Worm (Caenorhabditis elegans) whole organism, L4/young adult: ENCODE data around the gene F26G1.1.

Experiments used
- W03F9.2 ChIP-seq: fragments of 150-350 bp; optimal IDR thresholded peaks from 2 replicates; lab custom pipeline; 2014; ENCODE audit warnings: missing biosample characterization, missing genetic modification characterization
- dao-5 ChIP-seq: sonication (generic microtip); optimal IDR thresholded peaks from 2 replicates; lab custom pipeline; 2016; ENCODE audit warnings: missing genotype, missing genetic modification characterization, moderate library complexity, missing compliant biosample characterization
- him-1 ChIP-seq: sonication (generic microtip); optimal IDR thresholded peaks from 2 replicates; lab custom pipeline; 2016; ENCODE audit warnings: missing genotype, missing genetic modification reagents, missing genetic modification characterization, missing compliant biosample characterization

The F26G1.1 gene

DNA sequence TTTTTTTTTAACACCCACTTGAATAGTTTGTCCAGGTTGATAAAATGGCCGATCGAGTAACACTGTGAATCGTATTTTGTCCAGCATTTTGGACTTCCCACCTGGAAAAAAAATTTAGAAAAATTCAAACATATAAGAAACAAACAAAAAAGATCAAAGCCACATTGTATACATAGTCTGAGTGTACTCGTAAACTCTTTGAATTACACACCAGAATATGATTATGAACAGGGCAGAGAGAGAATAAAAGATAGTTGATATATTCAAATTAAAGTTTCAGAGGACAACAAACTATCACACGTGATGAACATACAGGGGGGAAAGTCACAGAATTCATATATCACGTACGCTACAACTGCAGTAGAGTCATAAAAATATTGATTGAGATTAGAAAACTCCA, 25.1 kb upstream of the F26G1.1 start, which contains the start of gene ttm-2:
Gene ttm-2, minus strand, starts transcription at position 101 of the 400 bp plus-strand sequence.
- TF ChIP-seq dao-5 (no peak), W03F9.2 (tag; lab: Kevin White, UChicago) (no peak), him-1 (no peak)

ce11 chrII:4767612-4768011, 23.8 kb upstream of the F26G1.1 start:
- TF ChIP-seq W03F9.2 (tag; lab: Kevin White, UChicago) (no peak), him-1 (no peak), dao-5 (no peak)

DNA sequence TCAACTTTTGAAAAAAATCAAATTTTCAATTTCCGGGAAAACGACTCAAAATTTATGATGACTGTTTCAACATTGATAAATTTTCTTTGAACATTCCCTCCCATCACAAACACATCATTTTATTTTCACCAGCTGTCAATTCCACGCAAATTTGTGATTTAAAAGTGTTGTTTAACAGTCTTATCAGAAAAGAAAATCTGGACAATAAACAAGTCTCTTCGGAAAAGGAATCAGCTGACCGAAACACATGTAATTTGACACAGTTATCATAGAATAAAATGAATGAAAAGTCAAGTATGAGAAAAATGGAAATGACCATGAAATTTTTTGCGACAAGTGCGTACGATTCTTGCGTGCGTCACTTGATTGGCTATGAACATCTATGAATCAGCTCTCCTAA, 22.3 kb upstream of the F26G1.1 start:
- no peak for TF ChIP-seq him-1
- no peak for TF ChIP-seq W03F9.2 (tag; lab: Kevin White, UChicago)
- no peak for TF ChIP-seq dao-5

DNA sequence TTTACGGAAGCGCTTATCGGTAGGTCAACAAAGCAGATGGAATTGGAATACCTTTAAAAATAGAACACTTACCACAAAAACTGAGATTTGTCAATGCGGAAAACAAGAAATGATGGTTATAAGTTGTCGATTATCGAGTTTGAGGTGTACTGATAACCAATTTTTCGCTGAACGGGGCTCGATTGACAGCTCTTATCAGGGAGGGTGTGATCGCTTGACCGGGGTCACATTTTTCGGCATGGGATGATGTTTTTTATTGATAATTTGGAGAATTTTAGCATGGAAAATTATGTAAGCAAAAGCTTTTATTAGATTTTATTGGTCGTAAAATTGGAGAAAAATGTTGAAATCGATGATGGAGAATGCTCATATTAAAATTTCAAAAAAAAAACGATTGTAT, 21.5 kb upstream of the F26G1.1 start:
- TF ChIP-seq W03F9.2 (tag; lab: Kevin White, UChicago) = no peak
- TF ChIP-seq him-1 = no peak
- TF ChIP-seq dao-5 = no peak

ce11 chrII:4771282-4771681, 20.1 kb upstream of the F26G1.1 start, which contains the start of gene F26G1.5:
Gene F26G1.5 (minus strand): TSS chrII:4771382.
- no peak for TF ChIP-seq dao-5
- no peak for TF ChIP-seq him-1
- TF ChIP-seq W03F9.2 (tag; lab: Kevin White, UChicago) = no peak

DNA sequence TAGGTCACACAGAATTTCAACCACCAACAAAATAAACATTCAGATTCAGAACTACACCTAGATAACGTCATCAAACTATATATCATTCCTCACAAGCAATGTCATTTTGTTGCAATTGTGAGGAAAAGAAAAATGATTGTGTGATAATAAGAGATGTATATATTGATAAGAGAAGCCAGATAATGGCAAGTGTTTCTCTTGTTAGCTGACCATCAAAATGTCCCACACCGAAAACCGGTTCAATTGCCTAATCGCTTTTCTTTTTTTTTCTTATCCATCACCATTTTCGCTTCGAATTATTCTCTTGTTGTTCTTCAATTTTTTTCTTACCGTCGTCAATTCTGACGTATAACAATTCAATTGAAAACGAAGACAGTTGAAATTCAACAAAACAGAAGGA, 19.0 kb upstream of the F26G1.1 start:
- TF ChIP-seq dao-5 = no peak
- no peak for TF ChIP-seq him-1
- TF ChIP-seq W03F9.2 (tag; lab: Kevin White, UChicago) = no peak

DNA sequence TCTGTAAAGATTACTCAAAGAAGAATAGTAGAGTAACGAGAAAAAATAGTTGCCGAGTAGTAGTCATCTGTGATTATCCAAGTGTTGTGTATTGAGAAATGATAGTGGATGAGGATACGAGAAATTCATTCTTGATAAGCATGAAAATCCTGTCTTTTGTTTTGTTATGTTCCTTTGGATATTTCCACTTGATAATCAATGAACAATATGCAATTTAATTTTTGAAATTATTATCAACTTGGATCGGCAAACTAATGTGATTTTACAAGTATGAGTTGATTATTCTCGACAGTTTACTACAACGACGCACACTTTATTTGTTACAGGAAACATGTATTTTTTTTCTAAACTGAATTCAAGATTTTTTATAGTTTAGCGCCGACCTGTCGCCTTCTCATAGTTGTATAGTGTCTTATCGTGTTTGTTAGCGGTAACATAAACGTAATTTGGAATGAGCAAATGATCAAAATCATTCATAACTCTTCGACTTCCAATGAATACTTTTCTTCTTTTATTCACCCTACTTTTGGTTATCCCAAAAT, 17.5 kb upstream of the F26G1.1 start, which contains the start of the genes F26G1.9 and F26G1.10:
Gene F26G1.9, minus strand, starts transcription at position 101 of the 542 bp plus-strand sequence.
Gene F26G1.10, plus strand, starts transcription at position 492 of the 542 bp plus-strand sequence.
- TF ChIP-seq him-1 (no peak), dao-5 (no peak), W03F9.2 (tag; lab: Kevin White, UChicago) (no peak)

ce11 chrII:4775802-4776201, 15.6 kb upstream of the F26G1.1 start:
- TF ChIP-seq W03F9.2 (tag; lab: Kevin White, UChicago) (no peak), dao-5 (no peak), him-1 (no peak)

- TF ChIP-seq him-1 = no peak
- no peak for TF ChIP-seq W03F9.2 (tag; lab: Kevin White, UChicago)
- no peak for TF ChIP-seq dao-5
Measured at ce11 chrII:4776933-4777332, 14.5 kb upstream of the F26G1.1 start, which contains the start of gene F26G1.11. Gene F26G1.11 (plus strand): TSS chrII:4777137.

DNA sequence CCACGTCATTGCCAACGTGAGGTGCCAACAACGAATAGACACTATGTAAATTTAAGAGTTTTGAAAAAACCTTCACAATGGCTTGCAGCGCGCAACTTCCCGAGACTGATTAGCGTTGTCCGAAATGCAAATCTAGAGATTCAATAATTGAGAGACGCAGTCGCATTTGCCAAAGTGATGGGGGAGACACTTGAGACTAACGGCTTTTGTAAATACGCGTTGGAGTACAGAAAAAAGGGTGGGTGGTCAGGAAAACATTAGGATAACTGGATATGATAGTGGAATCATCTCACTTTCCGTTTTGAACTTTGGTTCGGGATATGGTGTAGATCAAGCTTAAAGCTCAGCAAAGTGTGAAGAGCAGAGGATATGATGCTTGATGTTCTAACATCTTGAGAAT, 11.7 kb upstream of the F26G1.1 start:
- no peak for TF ChIP-seq him-1
- TF ChIP-seq dao-5 = no peak
- no peak for TF ChIP-seq W03F9.2 (tag; lab: Kevin White, UChicago)

ce11 chrII:4784436-4784835, 7.0 kb upstream of the F26G1.1 start, which contains the start of gene nep-12:
Gene nep-12 (minus strand): TSS chrII:4784536.
- TF ChIP-seq dao-5 (no peak), W03F9.2 (tag; lab: Kevin White, UChicago) (no peak), him-1 (no peak)

ce11 chrII:4786181-4786580, 5.2 kb upstream of the F26G1.1 start, which contains the start of gene msp-3:
Gene msp-3 (minus strand): TSS chrII:4786281.
- TF ChIP-seq dao-5 (no peak), him-1 (no peak), W03F9.2 (tag; lab: Kevin White, UChicago) (no peak)

DNA sequence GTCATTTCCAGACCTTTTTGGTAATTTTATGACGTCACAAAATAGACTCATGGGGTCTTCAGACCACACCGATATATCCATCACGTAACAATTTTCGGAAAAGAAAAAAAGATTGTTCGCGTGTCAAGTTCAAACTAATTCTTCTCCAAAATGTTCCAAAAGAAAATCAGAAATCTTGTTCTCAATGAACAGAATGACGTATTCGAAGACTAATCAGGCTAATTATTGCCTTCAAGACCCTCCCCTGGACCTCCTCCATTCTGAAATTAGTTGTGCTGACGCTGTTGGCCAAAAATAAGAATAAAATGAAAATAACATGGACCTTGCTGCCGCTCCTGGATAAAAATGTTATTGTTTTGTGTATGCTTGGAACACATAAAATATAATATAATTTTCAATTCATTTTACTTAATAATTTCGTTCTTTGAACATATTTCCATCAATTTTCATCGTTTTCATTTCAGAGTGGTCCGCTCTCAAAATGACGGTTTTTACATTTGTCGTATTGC, 1.5 kb upstream of the F26G1.1 start, which contains the start of gene F26G1.15:
Gene F26G1.15, plus strand, starts transcription at position 459 of the 509 bp plus-strand sequence.
- TF ChIP-seq dao-5 (no peak), W03F9.2 (tag; lab: Kevin White, UChicago) (no peak)

ce11 chrII:4790687-4791086, 731 bp upstream of the F26G1.1 start:
- TF ChIP-seq W03F9.2 (tag; lab: Kevin White, UChicago) (no peak), him-1 (no peak), dao-5 (no peak)

DNA sequence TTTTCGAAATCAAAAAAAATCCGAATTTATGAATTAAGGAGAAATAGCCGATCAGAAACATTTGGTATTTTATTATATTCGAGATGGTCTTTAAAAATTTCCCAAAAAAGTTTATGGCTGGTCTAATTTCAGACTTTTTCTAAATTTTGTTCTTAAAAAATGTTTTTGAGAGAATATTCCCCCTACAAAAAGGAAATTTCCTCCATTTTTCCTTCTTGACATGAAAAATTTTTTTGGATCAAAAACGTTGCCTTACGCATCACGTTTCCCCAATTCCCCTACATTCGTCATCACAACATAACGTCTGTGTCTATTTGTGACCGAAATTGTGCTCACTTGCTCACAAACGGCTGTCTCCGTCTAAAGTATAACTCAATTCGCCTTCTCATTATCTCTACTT, 1.9 kb downstream of the F26G1.1 start:
- no peak for TF ChIP-seq him-1
- TF ChIP-seq dao-5 = no peak
- TF ChIP-seq W03F9.2 (tag; lab: Kevin White, UChicago) = no peak
